Fruit fly (Drosophila melanogaster): ENCODE results near the gene CG5664.

Gene CG5664

DNA sequence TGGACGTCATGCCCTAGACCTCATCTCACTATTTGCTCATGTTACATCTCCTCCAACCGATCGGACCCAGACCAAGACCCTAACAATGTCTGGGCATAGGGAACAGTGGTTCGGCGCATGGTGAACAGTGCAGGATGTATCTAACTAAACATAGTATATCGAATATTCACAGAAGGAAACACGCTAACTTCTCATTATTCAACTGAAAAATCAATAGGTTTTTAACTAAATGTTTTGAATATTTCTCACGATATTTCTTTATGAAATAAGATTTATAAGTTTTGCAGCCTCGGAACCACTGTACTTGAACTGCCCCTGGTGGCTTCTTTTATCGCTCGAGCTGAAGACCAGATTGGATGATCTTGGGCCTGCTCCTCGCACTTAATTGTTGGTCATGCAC is 12.5 kb upstream of the CG5664 start (continued):
- TF ChIP-seq pfk (GFP tag; optimal IDR thresholded peaks at IDR 0.05) (no peak), zfh1 (GFP tag; IDR thresholded peaks at IDR 0.05) (peak; percentile 81), Oaz (GFP tag; IDR thresholded peaks at IDR 0.05) (no peak), shn (GFP tag; optimal IDR thresholded peaks at IDR 0.05) (peak; percentile 7), ken (GFP tag; IDR thresholded peaks at IDR 0.05) (no peak), CG9797 (GFP tag; optimal IDR thresholded peaks at IDR 0.05) (no peak), usp (GFP tag; optimal IDR thresholded peaks at IDR 0.05) (no peak), CG6689 (GFP tag; IDR thresholded peaks at IDR 0.05) (peak; percentile 65; the same call in 1 of the 2 replicates), repo (GFP tag; optimal IDR thresholded peaks at IDR 0.05) (peak; percentile 17), Oli (tag; optimal IDR thresholded peaks at IDR 0.05) (peak; percentile 55), chn (GFP tag; optimal IDR thresholded peaks at IDR 0.05) (peak; percentile 67), onecut (GFP tag; IDR thresholded peaks at IDR 0.05) (peak; percentile 28; the same call in 1 of the 2 replicates), CG1603 (tag; optimal IDR thresholded peaks at IDR 0.05) (peak; percentile 83), croc (GFP tag; conservative IDR thresholded peaks at IDR 0.05) (peak; percentile 84), ci (GFP tag; IDR thresholded peaks at IDR 0.05) (peak; percentile 45; the same call in 1 of the 3 replicates), ATbp (GFP tag; optimal IDR thresholded peaks at IDR 0.05) (peak; percentile 52), twi (tag; optimal IDR thresholded peaks at IDR 0.05) (no peak), dmrt99B (tag; optimal IDR thresholded peaks at IDR 0.05) (peak; percentile 61), CG2712 (tag; optimal IDR thresholded peaks at IDR 0.05) (peak; percentile 84), CG3407 (GFP tag; optimal IDR thresholded peaks at IDR 0.05) (peak; percentile 66), sc (optimal IDR thresholded peaks at IDR 0.05) (no peak), sc (GFP tag; optimal IDR thresholded peaks at IDR 0.05) (peak; percentile 34), CG17186 (GFP tag; optimal IDR thresholded peaks at IDR 0.05) (no peak), jumu (GFP tag; optimal IDR thresholded peaks at IDR 0.05) (peak; percentile 71), PHDP (tag; optimal IDR thresholded peaks at IDR 0.05) (peak; percentile 10), gfzf (GFP tag; optimal IDR thresholded peaks at IDR 0.05) (no peak), CG17359 (tag; optimal IDR thresholded peaks at IDR 0.05) (peak; percentile 39), Fer3 (tag; optimal IDR thresholded peaks at IDR 0.05) (no peak), CG7357 (GFP tag; IDR thresholded peaks at IDR 0.05) (0 out of 3 replicates have a peak, but pooled peaks have one; percentile 44), CG34422 (GFP tag; IDR thresholded peaks at IDR 0.05) (no peak), CG2129 (GFP tag; IDR thresholded peaks at IDR 0.05; ENCODE audit: partially characterized antibody) (no peak), CG3847 (GFP tag; IDR thresholded peaks at IDR 0.05) (no peak), CG10267 (tag; optimal IDR thresholded peaks at IDR 0.05) (peak; percentile 77), CG1024 (GFP tag; IDR thresholded peaks at IDR 0.05) (no peak), Ssrp (tag; optimal IDR thresholded peaks at IDR 0.05) (peak; percentile 62), D19A (tag; optimal IDR thresholded peaks at IDR 0.05) (peak; percentile 68), CG11695 (GFP tag; IDR thresholded peaks at IDR 0.05) (no peak), exex (tag; optimal IDR thresholded peaks at IDR 0.05) (no peak), CG2199 (GFP tag; IDR thresholded peaks at IDR 0.05) (no peak), CG32532 (GFP tag; IDR thresholded peaks at IDR 0.05) (no peak), NC2α (GFP tag; optimal IDR thresholded peaks at IDR 0.05) (peak; percentile 14), fd96Cb (tag; optimal IDR thresholded peaks at IDR 0.05) (peak; percentile 64), esg (GFP tag; conservative IDR thresholded peaks at IDR 0.05) (0 out of 2 replicates have a peak, but pooled peaks have one; percentile 36), CG13424 (tag; optimal IDR thresholded peaks at IDR 0.05) (peak; percentile 34), CG6813 (GFP tag; optimal IDR thresholded peaks at IDR 0.05) (peak; percentile 66), CG13775 (GFP tag; optimal IDR thresholded peaks at IDR 0.05) (peak; percentile 48), Doc2 (GFP tag; IDR thresholded peaks at IDR 0.05) (no peak), H15 (GFP tag; IDR thresholded peaks at IDR 0.05) (peak; percentile 59; the same call in 1 of the 3 replicates), CG15479 (GFP tag; optimal IDR thresholded peaks at IDR 0.05) (no peak), bowl (GFP tag; IDR thresholded peaks at IDR 0.05) (no peak), pnt (GFP tag; optimal IDR thresholded peaks at IDR 0.05) (peak; percentile 65)
